Worm (Caenorhabditis elegans) whole organism, young adult: Measurements from ENCODE around the gene rnh-1.1.

ENCODE experiments used
- B0035.1 ChIP-seq: sonication (generic microtip); optimal IDR thresholded peaks from 2 replicates; lab custom pipeline; 2016; ENCODE audit warnings: missing genetic modification characterization, mild to moderate bottlenecking, missing compliant biosample characterization, missing genotype, missing genetic modification reagents
- B0336.3 ChIP-seq: fragments of 200-800 bp; sonication (Bioruptor generic); IDR thresholded peaks from 2 replicates; pipeline ENCODE4 v1.3.6; 2022; ENCODE audit warnings: missing genetic modification characterization, missing compliant biosample characterization
- C17E4.6 ChIP-seq: fragments of 200-800 bp; sonication (Bioruptor generic); IDR thresholded peaks from 2 replicates; pipeline ENCODE4 v1.3.6; 2022; ENCODE audit warnings: missing genetic modification reagents, missing genetic modification characterization, missing compliant biosample characterization
- F10E7.11 ChIP-seq: sonication (generic microtip); optimal IDR thresholded peaks from 2 replicates; lab custom pipeline; 2017; ENCODE audit warnings: mild to moderate bottlenecking, missing genetic modification characterization, moderate library complexity, missing compliant biosample characterization
- F22D6.2 ChIP-seq: sonication (generic microtip); optimal IDR thresholded peaks from 2 replicates; lab custom pipeline; 2016; ENCODE audit warnings: mild to moderate bottlenecking, missing genetic modification characterization, missing compliant biosample characterization
- F37B4.10 ChIP-seq: fragments of 200-800 bp; sonication (Bioruptor generic); IDR thresholded peaks from 2 replicates; pipeline ENCODE4 v1.3.6; 2022; ENCODE audit warnings: missing genetic modification characterization, missing compliant biosample characterization
- T07F8.4 ChIP-seq: sonication (generic microtip); optimal IDR thresholded peaks from 2 replicates; lab custom pipeline; 2016; ENCODE audit warnings: mild to moderate bottlenecking, missing genetic modification characterization, moderate library complexity, missing compliant biosample characterization
- Y53F4B.3 ChIP-seq: fragments of 200-800 bp; sonication (Bioruptor generic); IDR thresholded peaks from 2 replicates; pipeline ENCODE4 v1.3.6; 2022; ENCODE audit warnings: missing genetic modification reagents, missing genetic modification characterization, missing compliant biosample characterization
- ZK185.1 ChIP-seq: sonication (generic microtip); optimal IDR thresholded peaks from 2 replicates; lab custom pipeline; 2016; ENCODE audit warnings: mild to moderate bottlenecking, missing genetic modification characterization, missing compliant biosample characterization; ENCODE audit not compliant: poor library complexity, severe bottlenecking
- ama-1 ChIP-seq, 3 experiments: fragments of 150-350 bp in 1 of 3; sonication (generic microtip) in 2 of 3; optimal IDR thresholded peaks; 2 replicates each; lab custom pipeline; 2014 to 2018; ENCODE audit warnings: missing biosample characterization in 2 of 3, missing genetic modification characterization in 2 of 3, missing genetic modification reagents in 2 of 3
- aptf-2 ChIP-seq: fragments of 200-800 bp; sonication (Bioruptor generic); conservative IDR thresholded peaks from 2 replicates; pipeline ENCODE4 v1.3.6; 2022; ENCODE audit warnings: missing genetic modification reagents, missing genetic modification characterization, missing compliant biosample characterization
- aptf-3 ChIP-seq: fragments of 200-800 bp; sonication (Bioruptor generic); IDR thresholded peaks from 2 replicates; pipeline ENCODE4 v1.3.6; 2022; ENCODE audit warnings: missing genetic modification characterization, missing compliant biosample characterization
- attf-3 ChIP-seq: fragments of 200-800 bp; sonication (Bioruptor generic); conservative IDR thresholded peaks from 2 replicates; pipeline ENCODE4 v1.3.6; 2022; ENCODE audit warnings: missing genetic modification reagents, missing genetic modification characterization, missing compliant biosample characterization
- attf-5 ChIP-seq: fragments of 200-800 bp; sonication (Bioruptor generic); optimal IDR thresholded peaks from 2 replicates; lab custom pipeline; 2018; ENCODE audit warnings: mild to moderate bottlenecking, missing genetic modification characterization, missing compliant biosample characterization
- attf-6 ChIP-seq: fragments of 200-800 bp; sonication (Bioruptor generic); IDR thresholded peaks from 2 replicates; pipeline ENCODE4 v1.3.6; 2022; ENCODE audit warnings: missing genetic modification reagents, missing genetic modification characterization, missing compliant biosample characterization
- bed-2 ChIP-seq: fragments of 200-800 bp; sonication (Bioruptor generic); IDR thresholded peaks from 2 replicates; pipeline ENCODE4 v1.3.6; 2022; ENCODE audit warnings: missing genetic modification reagents, missing genetic modification characterization, missing compliant biosample characterization
- cebp-1 ChIP-seq, 2 experiments: fragments of 200-800 bp in 1 of 2; sonication (Bioruptor generic) in 1 of 2; sonication (generic microtip) in 1 of 2; IDR thresholded peaks in 1 of 2; optimal IDR thresholded peaks in 1 of 2; 2 replicates each; pipeline versions ENCODE4 v1.3.6 to Lab custom; 2017 to 2022; ENCODE audit warnings: missing compliant biosample characterization in 2 of 2, missing genetic modification characterization in 2 of 2, mild to moderate bottlenecking in 1 of 2, missing genetic modification reagents in 1 of 2, moderate library complexity in 1 of 2
- ceh-100 ChIP-seq: fragments of 200-800 bp; sonication (Bioruptor generic); IDR thresholded peaks from 2 replicates; pipeline ENCODE4 v1.3.6; 2022; ENCODE audit warnings: missing genetic modification reagents, missing genetic modification characterization, missing compliant biosample characterization
- ceh-40 ChIP-seq: fragments of 200-800 bp; sonication (Bioruptor generic); IDR thresholded peaks from 2 replicates; pipeline ENCODE4 v1.3.6; 2022; ENCODE audit warnings: missing genetic modification characterization, missing compliant biosample characterization
- ceh-91 ChIP-seq: fragments of 200-800 bp; sonication (Bioruptor generic); IDR thresholded peaks from 2 replicates; pipeline ENCODE4 v1.3.6; 2022; ENCODE audit warnings: missing genetic modification reagents, missing genetic modification characterization, missing compliant biosample characterization
- egl-18 ChIP-seq: fragments of 200-800 bp; sonication (Bioruptor generic); IDR thresholded peaks from 2 replicates; pipeline ENCODE4 v1.3.6; 2022; ENCODE audit warnings: missing genetic modification reagents, missing genetic modification characterization, missing compliant biosample characterization
- fkh-3 ChIP-seq: sonication (generic microtip); optimal IDR thresholded peaks from 2 replicates; lab custom pipeline; 2016; ENCODE audit warnings: mild to moderate bottlenecking, missing genetic modification characterization, missing compliant biosample characterization
- hsf-1 ChIP-seq: fragments of 200-800 bp; sonication (Bioruptor generic); IDR thresholded peaks from 2 replicates; pipeline ENCODE4 v1.3.6; 2022; ENCODE audit warnings: missing genetic modification reagents, missing genetic modification characterization, missing compliant biosample characterization
- lag-1 ChIP-seq: fragments of 200-800 bp; sonication (Bioruptor generic); IDR thresholded peaks from 2 replicates; pipeline ENCODE4 v1.3.6; 2022; ENCODE audit warnings: missing genetic modification reagents, missing genetic modification characterization, missing compliant biosample characterization
- lin-26 ChIP-seq: fragments of 200-800 bp; sonication (Bioruptor generic); IDR thresholded peaks from 2 replicates; pipeline ENCODE4 v1.3.6; 2022; ENCODE audit warnings: missing genetic modification reagents, missing genetic modification characterization, missing compliant biosample characterization
- lin-40 ChIP-seq: sonication (generic microtip); optimal IDR thresholded peaks from 2 replicates; lab custom pipeline; 2016; ENCODE audit warnings: missing genetic modification characterization, mild to moderate bottlenecking, missing compliant biosample characterization, missing genotype, missing genetic modification reagents
- lsl-1 ChIP-seq: fragments of 200-800 bp; sonication (Bioruptor generic); optimal IDR thresholded peaks from 2 replicates; lab custom pipeline; 2018; ENCODE audit warnings: mild to moderate bottlenecking, missing genetic modification characterization, moderate library complexity, missing compliant biosample characterization
- madf-3 ChIP-seq: fragments of 200-800 bp; sonication (Bioruptor generic); IDR thresholded peaks from 2 replicates; pipeline ENCODE4 v1.3.6; 2022; ENCODE audit warnings: missing genetic modification reagents, missing genetic modification characterization, missing compliant biosample characterization
- madf-6 ChIP-seq: fragments of 200-800 bp; sonication (Bioruptor generic); IDR thresholded peaks from 2 replicates; pipeline ENCODE4 v1.3.6; 2022; ENCODE audit warnings: missing genetic modification reagents, missing genetic modification characterization, missing compliant biosample characterization
- mes-4 ChIP-seq: sonication (generic microtip); optimal IDR thresholded peaks from 2 replicates; lab custom pipeline; 2016; ENCODE audit warnings: missing genotype, missing genetic modification characterization, missing compliant biosample characterization
- nfya-2 ChIP-seq: fragments of 200-800 bp; sonication (Bioruptor generic); IDR thresholded peaks from 2 replicates; pipeline ENCODE4 v1.3.6; 2022; ENCODE audit warnings: missing genetic modification reagents, missing genetic modification characterization, missing compliant biosample characterization
- nfyb-1 ChIP-seq: fragments of 200-800 bp; sonication (Bioruptor generic); IDR thresholded peaks from 2 replicates; pipeline ENCODE4 v1.3.6; 2022; ENCODE audit warnings: missing genetic modification reagents, missing genetic modification characterization, missing compliant biosample characterization
- nhr-120 ChIP-seq: fragments of 200-800 bp; sonication (Bioruptor generic); IDR thresholded peaks from 2 replicates; pipeline ENCODE4 v1.3.6; 2022; ENCODE audit warnings: missing genetic modification characterization, missing compliant biosample characterization
- nhr-80 ChIP-seq: sonication (generic microtip); optimal IDR thresholded peaks from 2 replicates; lab custom pipeline; 2016; ENCODE audit warnings: missing genetic modification characterization, missing compliant biosample characterization
- pha-4 ChIP-seq: fragments of 150-350 bp; sonication (generic microtip); optimal IDR thresholded peaks from 2 replicates; lab custom pipeline; 2014; ENCODE audit warnings: missing biosample characterization, missing genetic modification reagents, missing genetic modification characterization
- sdz-38 ChIP-seq: sonication (generic microtip); optimal IDR thresholded peaks from 2 replicates; lab custom pipeline; 2016; ENCODE audit warnings: missing genotype, missing genetic modification characterization, missing compliant biosample characterization
- snpc-1.1 ChIP-seq: sonication (generic microtip); optimal IDR thresholded peaks from 2 replicates; lab custom pipeline; 2017; ENCODE audit warnings: missing genetic modification characterization, mild to moderate bottlenecking, missing compliant biosample characterization, antibody characterized with exemption, moderate library complexity, missing genotype, missing genetic modification reagents; ENCODE audit not compliant: insufficient read depth
- snpc-4 ChIP-seq, 5 experiments: fragments of 150-350 bp in 1 of 5; sonication (generic microtip) in 4 of 5; optimal IDR thresholded peaks; 2 replicates each; lab custom pipeline; 2014 to 2018; ENCODE audit warnings: missing genetic modification characterization in 5 of 5, missing biosample characterization in 3 of 5, antibody characterized with exemption in 2 of 5, mild to moderate bottlenecking in 2 of 5, missing compliant biosample characterization in 2 of 5, missing genotype in 2 of 5, moderate library complexity in 2 of 5, missing genetic modification reagents in 1 of 5
- somi-1 ChIP-seq: fragments of 200-800 bp; sonication (Bioruptor generic); optimal IDR thresholded peaks from 2 replicates; lab custom pipeline; 2018; ENCODE audit warnings: mild to moderate bottlenecking, missing genetic modification characterization, missing compliant biosample characterization
- sptf-2 ChIP-seq: fragments of 200-800 bp; sonication (Bioruptor generic); optimal IDR thresholded peaks from 2 replicates; lab custom pipeline; 2018; ENCODE audit warnings: mild to moderate bottlenecking, missing genetic modification characterization, missing compliant biosample characterization
- tbx-9 ChIP-seq: sonication (generic microtip); optimal IDR thresholded peaks from 2 replicates; lab custom pipeline; 2016; ENCODE audit warnings: borderline replicate concordance, missing genetic modification characterization, inconsistent platforms, missing compliant biosample characterization
- tlf-1 ChIP-seq: fragments of 200-800 bp; sonication (Bioruptor generic); optimal IDR thresholded peaks from 2 replicates; lab custom pipeline; 2018; ENCODE audit warnings: mild to moderate bottlenecking, missing genetic modification characterization, missing compliant biosample characterization
- xnd-1 ChIP-seq: sonication (generic microtip); optimal IDR thresholded peaks from 2 replicates; lab custom pipeline; 2016; ENCODE audit warnings: missing genotype, missing genetic modification reagents, missing genetic modification characterization, missing compliant biosample characterization
- zim-3 ChIP-seq: sonication (generic microtip); optimal IDR thresholded peaks from 2 replicates; lab custom pipeline; 2017; ENCODE audit warnings: mild to moderate bottlenecking, missing genetic modification characterization, moderate library complexity, missing compliant biosample characterization
- ztf-26 ChIP-seq: sonication (generic microtip); optimal IDR thresholded peaks from 2 replicates; lab custom pipeline; 2017; ENCODE audit warnings: missing genetic modification characterization, missing compliant biosample characterization
- ztf-6 ChIP-seq: fragments of 200-800 bp; sonication (Bioruptor generic); IDR thresholded peaks from 2 replicates; pipeline ENCODE4 v1.3.6; 2022; ENCODE audit warnings: missing genetic modification reagents, missing genetic modification characterization, missing compliant biosample characterization

rnh-1.1 gene

DNA sequence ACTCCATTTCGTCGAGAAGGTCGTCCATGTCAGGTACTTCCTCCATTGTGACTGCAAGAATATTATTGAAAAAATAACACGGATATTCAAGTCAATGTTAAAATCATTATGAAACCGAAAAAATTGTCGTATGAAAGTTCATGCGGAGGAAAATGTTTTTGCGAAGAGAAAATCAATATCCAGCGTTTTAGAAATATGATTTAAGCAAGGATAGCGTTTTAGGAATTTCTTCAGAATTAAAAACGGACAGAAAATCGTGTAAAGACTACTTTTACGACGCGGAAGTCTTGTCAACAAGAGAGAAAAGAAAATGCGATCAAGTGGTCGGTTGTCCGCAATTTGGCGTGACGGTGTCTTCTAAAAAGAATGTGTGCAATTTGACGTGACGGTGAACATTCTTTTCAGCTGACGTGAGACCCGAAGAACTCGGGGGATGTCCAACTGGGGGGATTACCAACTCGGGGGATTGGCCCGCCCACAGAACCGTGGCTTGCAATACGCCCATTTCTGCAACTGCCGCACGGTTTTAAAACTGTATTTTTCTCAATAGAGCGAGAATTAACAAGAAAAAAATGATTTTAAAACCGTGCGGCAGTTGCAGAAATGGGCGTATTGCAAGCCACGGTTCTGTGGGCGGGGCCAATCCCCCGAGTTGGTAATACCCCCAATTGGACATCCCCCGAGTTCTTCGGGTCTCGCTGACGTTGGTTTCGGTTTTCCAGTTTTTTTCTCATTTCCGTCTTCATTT, 46.9 kb upstream of the rnh-1.1 start, which contains the start of the genes aka-1 and ubc-6 (continued):
- TF ChIP-seq T07F8.4 (peak; percentile 69), B0035.1 (tag; lab: Kevin White, UChicago) (peak; percentile 71), ceh-91 (GFP tag; lab: Robert Waterston, UW) (peak; percentile 93), cebp-1 (GFP tag; IDR thresholded peaks at IDR 0.05; lab: Robert Waterston, UW) (peak; percentile 80), cebp-1 (tag; optimal IDR thresholded peaks at IDR 0.05; lab: Kevin White, UChicago) (peak; percentile 91), somi-1 (GFP tag; lab: Kevin White, UChicago) (peak; percentile 48), F10E7.11 (tag; lab: Kevin White, UChicago) (no peak), nhr-120 (no peak), snpc-1.1 (peak; percentile 35), snpc-4 (GFP tag; optimal IDR thresholded peaks at IDR 0.05; lab: Kevin White, UChicago) (peak; percentile 54), snpc-4 (tag; optimal IDR thresholded peaks at IDR 0.05; lab: Kevin White, UChicago) (peak; percentile 36 to 84 (median 70)), F37B4.10 (GFP tag; lab: Robert Waterston, UW) (0 out of 2 replicates have a peak, but pooled peaks have one; percentile 85), sdz-38 (tag; lab: Kevin White, UChicago) (no peak), ceh-40 (GFP tag; lab: Robert Waterston, UW) (peak; percentile 75; the same call in 1 of the 2 replicates), zim-3 (peak; percentile 49), aptf-2 (GFP tag; lab: Robert Waterston, UW) (peak; percentile 89), madf-6 (GFP tag; lab: Robert Waterston, UW) (peak; percentile 87), xnd-1 (tag; lab: Kevin White, UChicago) (peak; percentile 21), tbx-9 (tag; lab: Kevin White, UChicago) (no peak), mes-4 (tag; lab: Kevin White, UChicago) (no peak), B0336.3 (GFP tag; lab: Robert Waterston, UW) (peak; percentile 91), attf-3 (GFP tag; lab: Robert Waterston, UW) (peak; percentile 83), attf-5 (GFP tag; lab: Kevin White, UChicago) (peak; percentile 96), fkh-3 (no peak), hsf-1 (GFP tag; lab: Robert Waterston, UW) (peak; percentile 85), nfya-2 (no peak), egl-18 (GFP tag; lab: Robert Waterston, UW) (peak; percentile 81; the same call in 1 of the 2 replicates), ama-1 (optimal IDR thresholded peaks at IDR 0.05; lab: Kevin White, UChicago) (no peak), ama-1 (GFP tag; optimal IDR thresholded peaks at IDR 0.05; lab: Kevin White, UChicago) (no peak), lsl-1 (GFP tag; lab: Kevin White, UChicago) (peak; percentile 81), pha-4 (tag; lab: Kevin White, UChicago) (no peak), ceh-100 (GFP tag; lab: Robert Waterston, UW) (peak; percentile 98), nfyb-1 (GFP tag; lab: Robert Waterston, UW) (peak; percentile 96), sptf-2 (GFP tag; lab: Kevin White, UChicago) (no peak), ztf-6 (GFP tag; lab: Robert Waterston, UW) (peak; percentile 91), madf-3 (peak; percentile 87), ZK185.1 (peak; percentile 77), lag-1 (GFP tag; lab: Robert Waterston, UW) (no peak), tlf-1 (GFP tag; lab: Kevin White, UChicago) (peak; percentile 89), aptf-3 (GFP tag; lab: Robert Waterston, UW) (no peak), ztf-26 (tag; lab: Kevin White, UChicago) (peak; percentile 73), bed-2 (GFP tag; lab: Robert Waterston, UW) (peak; percentile 89), Y53F4B.3 (peak; percentile 65), lin-40 (tag; lab: Kevin White, UChicago) (peak; percentile 95), nhr-80 (tag; lab: Kevin White, UChicago) (peak; percentile 86), attf-6 (GFP tag; lab: Robert Waterston, UW) (peak; percentile 76), lin-26 (peak; percentile 94), C17E4.6 (GFP tag; lab: Robert Waterston, UW) (peak; percentile 91), F22D6.2 (tag; lab: Kevin White, UChicago) (peak; percentile 39)
